Worm (Caenorhabditis elegans): Measurements from ENCODE around the gene F16B4.2.

DNA sequence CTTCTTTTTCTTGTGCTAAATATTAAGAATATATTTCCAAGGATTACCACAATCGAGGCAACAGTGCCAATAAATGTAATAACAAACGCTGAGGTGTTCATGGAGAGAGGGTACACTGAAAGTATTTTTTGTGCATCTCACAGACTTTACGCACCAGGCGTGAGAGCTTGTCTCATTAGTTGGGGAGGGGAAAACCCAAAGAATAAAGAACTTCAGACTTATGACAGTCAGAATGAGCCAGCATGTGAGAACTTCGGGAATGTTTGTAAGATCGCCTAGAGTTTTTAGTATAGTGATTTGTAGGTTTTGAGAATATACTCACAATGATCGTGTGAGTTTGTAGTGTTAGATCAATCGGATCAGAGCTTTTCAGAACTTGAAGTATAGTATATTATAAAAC is 13.9 kb downstream of the F16B4.2 start, which contains the start of gene srbc-41:
- TF ChIP-seq flt-1 (GFP tag; IDR thresholded peaks at IDR 0.05) (no peak), ama-1 (optimal IDR thresholded peaks at IDR 0.05) (no peak), tbx-37 (GFP tag; conservative IDR thresholded peaks at IDR 0.05) (no peak), scrt-1 (GFP tag; IDR thresholded peaks at IDR 0.05) (no peak), ets-7 (tag; optimal IDR thresholded peaks at IDR 0.05) (no peak), hnd-1 (tag; optimal IDR thresholded peaks at IDR 0.05) (no peak), hmbx-1 (tag; optimal IDR thresholded peaks at IDR 0.05) (no peak), F13C5.2 (tag; optimal IDR thresholded peaks at IDR 0.05) (no peak), ceh-13 (GFP tag; optimal IDR thresholded peaks at IDR 0.05) (no peak), pes-1 (GFP tag; IDR thresholded peaks at IDR 0.05) (no peak), B0310.2 (tag; optimal IDR thresholded peaks at IDR 0.05) (no peak), sea-1 (GFP tag; conservative IDR thresholded peaks at IDR 0.05) (no peak), tra-4 (tag; optimal IDR thresholded peaks at IDR 0.05) (no peak), tbx-11 (GFP tag; IDR thresholded peaks at IDR 0.05) (no peak)

All from whole organism, early embryonic.